Fruit fly (Drosophila melanogaster) whole organism, embryonic: Measurements from ENCODE around the gene CG5687.

Experiments
- Ada2b ChIP-seq: fragments of 200-800 bp; sonication (Bioruptor generic); IDR thresholded peaks from 2 replicates; pipeline ENCODE4 v1.3.6; 2022; ENCODE audit warnings: missing biosample characterization, missing genetic modification characterization
- Awh ChIP-seq: fragments of 200-800 bp; sonication (Bioruptor generic); IDR thresholded peaks from 2 replicates; pipeline ENCODE4, ENCODE4 v1.3.6; 2022; ENCODE audit warnings: missing biosample characterization, missing genetic modification characterization
- Bgb ChIP-seq: fragments of 200-800 bp; sonication (Bioruptor generic); IDR thresholded peaks from 2 replicates; pipeline ENCODE4 v1.3.6; 2022; ENCODE audit warnings: missing biosample characterization, missing genetic modification characterization; ENCODE audit not compliant: partially characterized antibody
- CG10321 ChIP-seq: fragments of 200-800 bp; sonication (Bioruptor generic); IDR thresholded peaks from 2 replicates; pipeline ENCODE4 v1.3.6; 2022; ENCODE audit warnings: missing biosample characterization, missing genetic modification characterization
- CG11723 ChIP-seq: fragments of 200-800 bp; sonication (Bioruptor generic); optimal IDR thresholded peaks from 2 replicates; lab custom pipeline; 2017; ENCODE audit warnings: missing biosample characterization, mild to moderate bottlenecking, missing genetic modification characterization
- CG12104 ChIP-seq: fragments of 200-800 bp; sonication (Bioruptor generic); optimal IDR thresholded peaks from 3 replicates; lab custom pipeline; 2016; ENCODE audit warnings: missing biosample characterization, missing genetic modification characterization
- CG14050 ChIP-seq: fragments of 200-800 bp; sonication (Bioruptor generic); IDR thresholded peaks from 3 replicates; pipeline ENCODE4 v1.3.6; 2022; ENCODE audit warnings: missing biosample characterization, missing genetic modification characterization
- CG15601 ChIP-seq: fragments of 200-800 bp; sonication (Bioruptor generic); optimal IDR thresholded peaks from 3 replicates; lab custom pipeline; 2019; ENCODE audit warnings: missing biosample characterization, mild to moderate bottlenecking, missing genetic modification characterization, moderate library complexity
- CG16779 ChIP-seq: fragments of 200-800 bp; sonication (Bioruptor generic); IDR thresholded peaks from 2 replicates; pipeline ENCODE4 v1.3.6; 2022; ENCODE audit warnings: missing biosample characterization, missing genetic modification characterization
- CG17568 ChIP-seq: fragments of 200-800 bp; sonication (Bioruptor generic); optimal IDR thresholded peaks from 2 replicates; lab custom pipeline; 2018; ENCODE audit warnings: missing biosample characterization, mild to moderate bottlenecking, missing genetic modification characterization, moderate library complexity
- CG1832 ChIP-seq: fragments of 200-800 bp; sonication (Bioruptor generic); optimal IDR thresholded peaks from 2 replicates; lab custom pipeline; 2017; ENCODE audit warnings: missing biosample characterization, mild to moderate bottlenecking, missing genetic modification characterization, inconsistent platforms
- CG18764 ChIP-seq: fragments of 200-800 bp; sonication (Bioruptor generic); optimal IDR thresholded peaks from 3 replicates; lab custom pipeline; 2016; ENCODE audit warnings: missing biosample characterization, missing genetic modification characterization
- CG30403 ChIP-seq: fragments of 200-800 bp; sonication (Bioruptor generic); optimal IDR thresholded peaks from 3 replicates; lab custom pipeline; 2016; ENCODE audit warnings: missing biosample characterization, missing genetic modification characterization
- CG31441 ChIP-seq: fragments of 200-800 bp; sonication (Bioruptor generic); IDR thresholded peaks from 2 replicates; pipeline ENCODE4 v1.3.6; 2022; ENCODE audit warnings: missing biosample characterization, missing genetic modification characterization
- CG3838 ChIP-seq: fragments of 200-800 bp; sonication (Bioruptor generic); optimal IDR thresholded peaks from 3 replicates; lab custom pipeline; 2016; ENCODE audit warnings: missing biosample characterization, missing genetic modification characterization
- CG5953 ChIP-seq: fragments of 200-800 bp; sonication (Bioruptor generic); IDR thresholded peaks from 2 replicates; pipeline ENCODE4 v1.3.6; 2022; ENCODE audit warnings: missing biosample characterization, missing genetic modification characterization
- CG7271 ChIP-seq: fragments of 200-800 bp; sonication (Bioruptor generic); optimal IDR thresholded peaks from 2 replicates; lab custom pipeline; 2018; ENCODE audit warnings: missing biosample characterization, mild to moderate bottlenecking, missing genetic modification characterization, moderate library complexity
- CG7357 ChIP-seq: fragments of 200-800 bp; sonication (Bioruptor generic); IDR thresholded peaks from 3 replicates; pipeline ENCODE4 v1.3.6; 2022; ENCODE audit warnings: missing biosample characterization, missing genetic modification characterization
- CG7556 ChIP-seq: fragments of 200-800 bp; sonication (Bioruptor generic); optimal IDR thresholded peaks from 2 replicates; lab custom pipeline; 2017; ENCODE audit warnings: missing biosample characterization, mild to moderate bottlenecking, missing genetic modification characterization
- CG8359 ChIP-seq: fragments of 200-800 bp; sonication (Bioruptor generic); optimal IDR thresholded peaks from 2 replicates; lab custom pipeline; 2017; ENCODE audit warnings: missing biosample characterization, mild to moderate bottlenecking, missing genetic modification characterization, borderline replicate concordance
- CG8388 ChIP-seq: fragments of 200-800 bp; sonication (Bioruptor generic); optimal IDR thresholded peaks from 2 replicates; lab custom pipeline; 2019; ENCODE audit warnings: missing biosample characterization, mild to moderate bottlenecking, missing genetic modification characterization, moderate library complexity
- CG8765 ChIP-seq: fragments of 200-800 bp; sonication (Bioruptor generic); IDR thresholded peaks from 2 replicates; pipeline ENCODE4 v1.3.6; 2022; ENCODE audit warnings: missing biosample characterization, missing genetic modification characterization
- CG9932 ChIP-seq: fragments of 200-800 bp; sonication (Bioruptor generic); IDR thresholded peaks from 2 replicates; pipeline ENCODE4 v1.3.6; 2022; ENCODE audit warnings: missing biosample characterization, missing genetic modification characterization
- CTCF ChIP-seq: fragments of 200-800 bp; sonication (Bioruptor generic); optimal IDR thresholded peaks from 2 replicates; lab custom pipeline; 2017; ENCODE audit warnings: missing biosample characterization, mild to moderate bottlenecking, missing genetic modification characterization, moderate library complexity
- D19A ChIP-seq: fragments of 200-800 bp; optimal IDR thresholded peaks from 3 replicates; lab custom pipeline; 2019; ENCODE audit warnings: missing biosample characterization, mild to moderate bottlenecking, missing genetic modification characterization, moderate library complexity
- D19B ChIP-seq: fragments of 200-800 bp; sonication (Bioruptor generic); optimal IDR thresholded peaks from 2 replicates; lab custom pipeline; 2017; ENCODE audit warnings: missing biosample characterization, mild to moderate bottlenecking, missing genetic modification characterization
- Elba2 ChIP-seq: fragments of 200-800 bp; sonication (Bioruptor generic); optimal IDR thresholded peaks from 3 replicates; lab custom pipeline; 2016; ENCODE audit warnings: missing biosample characterization, missing genetic modification characterization
- Ets97D ChIP-seq: fragments of 200-800 bp; sonication (Bioruptor generic); optimal IDR thresholded peaks from 3 replicates; lab custom pipeline; 2016; ENCODE audit warnings: missing biosample characterization, missing genetic modification characterization
- GATAe ChIP-seq: fragments of 200-800 bp; sonication (Bioruptor generic); conservative IDR thresholded peaks from 2 replicates; pipeline ENCODE4 v1.3.6; 2022; ENCODE audit warnings: missing biosample characterization, missing genetic modification characterization
- HLH3B ChIP-seq: fragments of 200-800 bp; sonication (Bioruptor generic); IDR thresholded peaks from 2 replicates; pipeline ENCODE4 v1.3.6; 2022; ENCODE audit warnings: missing biosample characterization, missing genetic modification characterization
- HmgZ ChIP-seq: fragments of 200-800 bp; sonication (Bioruptor generic); optimal IDR thresholded peaks from 2 replicates; lab custom pipeline; 2018; ENCODE audit warnings: missing biosample characterization, mild to moderate bottlenecking, missing genetic modification characterization
- Hr3 ChIP-seq: fragments of 200-800 bp; sonication (Bioruptor generic); optimal IDR thresholded peaks from 3 replicates; lab custom pipeline; 2016; ENCODE audit warnings: missing biosample characterization, missing genetic modification characterization
- Rfx ChIP-seq: fragments of 200-800 bp; sonication (Bioruptor generic); IDR thresholded peaks from 2 replicates; pipeline ENCODE4 v1.3.6; 2022; ENCODE audit warnings: missing biosample characterization, missing genetic modification characterization
- Sox100B ChIP-seq: fragments of 200-800 bp; sonication (Bioruptor generic); optimal IDR thresholded peaks from 3 replicates; lab custom pipeline; 2018; ENCODE audit warnings: missing biosample characterization, mild to moderate bottlenecking, missing genetic modification characterization
- Sry-β ChIP-seq: fragments of 200-800 bp; sonication (Bioruptor generic); optimal IDR thresholded peaks from 2 replicates; lab custom pipeline; 2018; ENCODE audit warnings: missing biosample characterization, mild to moderate bottlenecking, missing genetic modification characterization, moderate library complexity
- ash1 ChIP-seq: fragments of 200-800 bp; sonication (Bioruptor generic); optimal IDR thresholded peaks from 2 replicates; lab custom pipeline; 2018; ENCODE audit warnings: missing biosample characterization, mild to moderate bottlenecking, missing genetic modification characterization
- bowl ChIP-seq: fragments of 200-800 bp; sonication (Bioruptor generic); IDR thresholded peaks from 2 replicates; pipeline ENCODE4 v1.3.6; 2022; ENCODE audit warnings: missing biosample characterization, missing genetic modification characterization
- chm ChIP-seq: fragments of 200-800 bp; sonication (Bioruptor generic); IDR thresholded peaks from 2 replicates; pipeline ENCODE4 v1.3.6; 2022; ENCODE audit warnings: missing biosample characterization, missing genetic modification characterization
- da ChIP-seq: fragments of 200-800 bp; sonication (Bioruptor generic); optimal IDR thresholded peaks from 2 replicates; lab custom pipeline; 2016; ENCODE audit warnings: missing biosample characterization, missing genetic modification characterization
- danr ChIP-seq: fragments of 200-800 bp; sonication (Bioruptor generic); IDR thresholded peaks from 2 replicates; pipeline ENCODE4 v1.3.6; 2022; ENCODE audit warnings: missing biosample characterization, missing genetic modification characterization
- dati ChIP-seq: fragments of 200-800 bp; sonication (Bioruptor generic); IDR thresholded peaks from 2 replicates; pipeline ENCODE4 v1.3.6; 2022; ENCODE audit warnings: missing biosample characterization, missing genetic modification characterization
- dimm ChIP-seq: fragments of 200-800 bp; sonication (Bioruptor generic); IDR thresholded peaks from 2 replicates; pipeline ENCODE4 v1.3.6; 2022; ENCODE audit warnings: missing biosample characterization, missing genetic modification characterization
- eve ChIP-seq, 2 experiments: fragments of >200 bp; optimal IDR thresholded peaks; 2 replicates each; lab custom pipeline; 2017; ENCODE audit warnings: missing biosample characterization in 2 of 2, missing genetic modification characterization in 2 of 2
- fd3F ChIP-seq: fragments of 200-800 bp; sonication (Bioruptor generic); optimal IDR thresholded peaks from 2 replicates; lab custom pipeline; 2018; ENCODE audit warnings: missing biosample characterization, mild to moderate bottlenecking, missing genetic modification characterization, moderate library complexity
- gro ChIP-seq: fragments of 200-800 bp; sonication (Bioruptor generic); optimal IDR thresholded peaks from 2 replicates; lab custom pipeline; 2016; ENCODE audit warnings: missing biosample characterization, missing genetic modification characterization
- gt ChIP-seq: fragments of 200-800 bp; sonication (Bioruptor generic); IDR thresholded peaks from 2 replicates; pipeline ENCODE4 v1.3.6; 2022; ENCODE audit warnings: missing biosample characterization, missing genetic modification characterization
- kah ChIP-seq: fragments of 200-800 bp; sonication (Bioruptor generic); optimal IDR thresholded peaks from 2 replicates; lab custom pipeline; 2018; ENCODE audit warnings: missing biosample characterization, mild to moderate bottlenecking, missing genetic modification characterization
- nerfin-1 ChIP-seq: fragments of 200-800 bp; sonication (Bioruptor generic); optimal IDR thresholded peaks from 3 replicates; lab custom pipeline; 2019; ENCODE audit warnings: missing biosample characterization, mild to moderate bottlenecking, missing genetic modification characterization, moderate library complexity
- pan ChIP-seq, 4 experiments: fragments of >200 bp in 3 of 4; fragments of 200-800 bp in 1 of 4; sonication (Bioruptor generic) in 1 of 4; optimal IDR thresholded peaks in 3 of 4; IDR thresholded peaks in 1 of 4; 2 replicates each; pipeline versions ENCODE4 v1.3.6 to Lab custom; 2017 to 2022; ENCODE audit warnings: missing biosample characterization in 2 of 4, missing genetic modification characterization in 2 of 4, mixed read lengths in 1 of 4
- slbo ChIP-seq: fragments of 200-800 bp; sonication (Bioruptor generic); IDR thresholded peaks from 2 replicates; pipeline ENCODE4 v1.3.6; 2022; ENCODE audit warnings: missing biosample characterization, missing genetic modification characterization
- tin ChIP-seq: fragments of 200-800 bp; sonication (Bioruptor generic); optimal IDR thresholded peaks from 3 replicates; lab custom pipeline; 2016; ENCODE audit warnings: missing biosample characterization, missing genetic modification characterization
- zfh1 ChIP-seq: fragments of 200-800 bp; sonication (Bioruptor generic); IDR thresholded peaks from 3 replicates; pipeline ENCODE4 v1.3.6; 2022; ENCODE audit warnings: missing biosample characterization, missing genetic modification characterization
- zfh2 ChIP-seq: fragments of 200-800 bp; sonication (Bioruptor generic); optimal IDR thresholded peaks from 2 replicates; lab custom pipeline; 2016; ENCODE audit warnings: missing biosample characterization, missing genetic modification characterization

Gene CG5687

DNA sequence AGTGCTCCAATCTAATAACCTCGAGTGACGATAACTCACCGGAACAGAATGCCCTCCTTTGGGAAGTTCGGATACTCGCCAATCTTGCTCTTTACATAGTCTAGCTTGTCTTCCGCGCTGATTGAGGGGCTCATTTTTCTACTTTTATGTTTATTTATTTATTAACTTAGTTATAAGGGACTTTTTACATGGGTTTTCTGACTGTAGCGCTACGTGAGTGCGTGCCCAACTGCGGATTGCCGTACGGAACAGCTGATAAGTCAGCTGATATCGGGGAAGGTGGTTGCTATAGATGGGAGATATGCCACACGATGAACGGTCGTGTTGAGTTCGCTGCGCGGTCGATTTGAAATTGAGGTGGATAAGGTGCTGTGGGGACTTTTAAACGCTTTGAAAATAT lies 54.3 kb downstream of the CG5687 start, which contains the start of gene Aprt (continued):
- TF ChIP-seq slbo (no peak), Hr3 (GFP tag; lab: Kevin White, UChicago) (no peak), CG16779 (GFP tag; lab: Robert Waterston, UW) (no peak), kah (peak; percentile 98), CG3838 (no peak), CG14050 (GFP tag; lab: Robert Waterston, UW) (no peak), CG7271 (tag; lab: Kevin White, UChicago) (no peak), Sox100B (GFP tag; lab: Kevin White, UChicago) (no peak), Elba2 (GFP tag; lab: Kevin White, UChicago) (no peak), zfh1 (GFP tag; lab: Robert Waterston, UW) (no peak), gro (GFP tag; lab: Kevin White, UChicago) (no peak), GATAe (GFP tag; lab: Robert Waterston, UW) (no peak), Sry-β (GFP tag; lab: Kevin White, UChicago) (no peak), CTCF (GFP tag; lab: Kevin White, UChicago) (peak; percentile 64), fd3F (no peak), CG7556 (GFP tag; lab: Kevin White, UChicago) (no peak), chm (GFP tag; lab: Robert Waterston, UW) (no peak), CG17568 (peak; percentile 2), dimm (no peak), Rfx (no peak), bowl (GFP tag; lab: Robert Waterston, UW) (no peak), CG30403 (GFP tag; lab: Kevin White, UChicago) (no peak), CG11723 (GFP tag; lab: Kevin White, UChicago) (no peak), CG5953 (GFP tag; lab: Robert Waterston, UW) (no peak), CG31441 (GFP tag; lab: Robert Waterston, UW) (peak; percentile 34; the same call in 1 of the 2 replicates), Ada2b (no peak), CG8388 (GFP tag; lab: Kevin White, UChicago) (no peak), eve (GFP tag; optimal IDR thresholded peaks at IDR 0.05; lab: Kevin White, UChicago) (no peak), HmgZ (tag; lab: Kevin White, UChicago) (peak; percentile 16), danr (GFP tag; lab: Robert Waterston, UW) (no peak), CG18764 (no peak), zfh2 (GFP tag; lab: Kevin White, UChicago) (no peak), CG10321 (no peak), CG7357 (GFP tag; lab: Robert Waterston, UW) (no peak), nerfin-1 (tag; lab: Kevin White, UChicago) (no peak), D19B (GFP tag; lab: Kevin White, UChicago) (no peak), CG12104 (no peak), CG8359 (GFP tag; lab: Kevin White, UChicago) (no peak), Awh (GFP tag; lab: Robert Waterston, UW) (no peak), CG1832 (GFP tag; lab: Kevin White, UChicago) (no peak), HLH3B (GFP tag; lab: Robert Waterston, UW) (no peak), Bgb (GFP tag; lab: Robert Waterston, UW) (peak; percentile 86), da (GFP tag; lab: Kevin White, UChicago) (no peak), CG15601 (no peak), ash1 (GFP tag; lab: Kevin White, UChicago) (no peak), gt (no peak), Ets97D (GFP tag; lab: Kevin White, UChicago) (peak; percentile 2), tin (GFP tag; lab: Kevin White, UChicago) (no peak), pan (optimal IDR thresholded peaks at IDR 0.05; lab: Kevin White, UChicago) (no peak), pan (GFP tag; optimal IDR thresholded peaks at IDR 0.05 in 1 of 2, IDR thresholded peaks at IDR 0.05 in 1 of 2) (no peak), D19A (tag; lab: Kevin White, UChicago) (no peak), CG9932 (GFP tag; lab: Robert Waterston, UW) (no peak), CG8765 (GFP tag; lab: Robert Waterston, UW) (no peak), dati (no peak)
